Fruit fly (Drosophila melanogaster): ENCODE measurements around the gene TTLL1B.

Gene TTLL1B

dm6 chr3L:4603439-4603838 is 44.6 kb upstream of the TTLL1B start (continued):
- TF ChIP-seq CG2202 (tag; optimal IDR thresholded peaks at IDR 0.05), result no peak
- no peak for TF ChIP-seq Hr78 (GFP tag; optimal IDR thresholded peaks at IDR 0.05)
- peak; percentile 30 for TF ChIP-seq CG13424 (tag; optimal IDR thresholded peaks at IDR 0.05)
- no peak for TF ChIP-seq schlank (tag; optimal IDR thresholded peaks at IDR 0.05)
- TF ChIP-seq sisA (GFP tag; IDR thresholded peaks at IDR 0.05), result peak; percentile 56
- TF ChIP-seq Hr51 (GFP tag; optimal IDR thresholded peaks at IDR 0.05), result peak in 1 of 2 experiments; percentile 62
- TF ChIP-seq ind (GFP tag; optimal IDR thresholded peaks at IDR 0.05), result peak; percentile 49
- peak; percentile 48 for TF ChIP-seq Dek (tag; optimal IDR thresholded peaks at IDR 0.05)
- 0 out of 2 replicates have a peak, but pooled peaks have one; percentile 28 for TF ChIP-seq Oaz (GFP tag; IDR thresholded peaks at IDR 0.05)
- TF ChIP-seq scrt (GFP tag; optimal IDR thresholded peaks at IDR 0.05), result peak; percentile 5
- peak; percentile 40; the same call in 1 of the 2 replicates for TF ChIP-seq ranshi (GFP tag; IDR thresholded peaks at IDR 0.05)
- peak; percentile 55 for TF ChIP-seq CG12391 (tag; optimal IDR thresholded peaks at IDR 0.05)
- no peak for TF ChIP-seq Myb (GFP tag; optimal IDR thresholded peaks at IDR 0.05)
- 0 out of 2 replicates have a peak, but pooled peaks have one; percentile 37 for TF ChIP-seq vvl (GFP tag; IDR thresholded peaks at IDR 0.05)
- TF ChIP-seq dati (GFP tag; IDR thresholded peaks at IDR 0.05), result no peak
- TF ChIP-seq tap (tag; optimal IDR thresholded peaks at IDR 0.05), result no peak
- no peak for TF ChIP-seq CG7786 (GFP tag; optimal IDR thresholded peaks at IDR 0.05)
- TF ChIP-seq Drgx (GFP tag; IDR thresholded peaks at IDR 0.05), result no peak
- peak; percentile 62 for TF ChIP-seq slbo (GFP tag; IDR thresholded peaks at IDR 0.05)
- peak; percentile 58 for TF ChIP-seq CG18262 (tag; optimal IDR thresholded peaks at IDR 0.05)
- no peak for TF ChIP-seq CG6654 (GFP tag; optimal IDR thresholded peaks at IDR 0.05)
- TF ChIP-seq sug (tag; optimal IDR thresholded peaks at IDR 0.05), result peak; percentile 48
- TF ChIP-seq wek (GFP tag; optimal IDR thresholded peaks at IDR 0.05), result no peak
- no peak for TF ChIP-seq CG12942 (GFP tag; optimal IDR thresholded peaks at IDR 0.05)
- TF ChIP-seq CG13123 (GFP tag; optimal IDR thresholded peaks at IDR 0.05), result no peak
- TF ChIP-seq Dfd (GFP tag; optimal IDR thresholded peaks at IDR 0.05), result no peak
- TF ChIP-seq CG32532 (GFP tag; IDR thresholded peaks at IDR 0.05), result peak; percentile 68
- no peak for TF ChIP-seq CG11398 (GFP tag; optimal IDR thresholded peaks at IDR 0.05)
- no peak for TF ChIP-seq yki (optimal IDR thresholded peaks at IDR 0.05)
- no peak for TF ChIP-seq Mes4 (GFP tag; optimal IDR thresholded peaks at IDR 0.05)
- TF ChIP-seq pan (optimal IDR thresholded peaks at IDR 0.05), result no peak
- TF ChIP-seq pan (GFP tag; optimal IDR thresholded peaks at IDR 0.05 in 1 of 2, IDR thresholded peaks at IDR 0.05 in 1 of 2), result peak in 1 of 2 experiments; percentile 41
- no peak for TF ChIP-seq hkb (optimal IDR thresholded peaks at IDR 0.05)
- TF ChIP-seq hkb (GFP tag; IDR thresholded peaks at IDR 0.05), result peak; percentile 51; the same call in 1 of the 2 replicates
- no peak for TF ChIP-seq Opbp (GFP tag; IDR thresholded peaks at IDR 0.05; ENCODE audit: partially characterized antibody)
- peak in 1 of 2 experiments; percentile 26 for TF ChIP-seq dpn (GFP tag; optimal IDR thresholded peaks at IDR 0.05)
- peak; percentile 45 for TF ChIP-seq BtbVII (GFP tag; optimal IDR thresholded peaks at IDR 0.05)
- TF ChIP-seq CG9876 (GFP tag; optimal IDR thresholded peaks at IDR 0.05), result no peak
- peak; percentile 36 for TF ChIP-seq CG14710 (tag; optimal IDR thresholded peaks at IDR 0.05)
- TF ChIP-seq gt (GFP tag; IDR thresholded peaks at IDR 0.05), result no peak
- TF ChIP-seq lab (GFP tag; optimal IDR thresholded peaks at IDR 0.05), result peak; percentile 65
- TF ChIP-seq CG4328 (GFP tag; optimal IDR thresholded peaks at IDR 0.05), result no peak
- no peak for TF ChIP-seq CG11093 (GFP tag; IDR thresholded peaks at IDR 0.05)
- no peak for TF ChIP-seq unc-4 (GFP tag; IDR thresholded peaks at IDR 0.05; ENCODE audit: partially characterized antibody)
- peak; percentile 59 for TF ChIP-seq Blimp-1 (GFP tag; optimal IDR thresholded peaks at IDR 0.05)
- no peak for TF ChIP-seq Mad (GFP tag; optimal IDR thresholded peaks at IDR 0.05)
- peak; percentile 55 for TF ChIP-seq Fer1 (GFP tag; optimal IDR thresholded peaks at IDR 0.05)
- TF ChIP-seq HHEX (GFP tag; optimal IDR thresholded peaks at IDR 0.05), result peak; percentile 48
- no peak for TF ChIP-seq zf30C (GFP tag; optimal IDR thresholded peaks at IDR 0.05)
- peak; percentile 48 for TF ChIP-seq CG8924 (tag; optimal IDR thresholded peaks at IDR 0.05)
- TF ChIP-seq ATbp (GFP tag; optimal IDR thresholded peaks at IDR 0.05), result peak; percentile 49

All from whole organism, embryonic.